Worm (Caenorhabditis elegans) whole organism, L1 larva: ENCODE measurements around the gene dolk-1.

ENCODE experiments used
- aly-2 ChIP-seq: fragments of 150-350 bp; optimal IDR thresholded peaks from 2 replicates; lab custom pipeline; 2014; ENCODE audit warnings: missing biosample characterization, missing genetic modification characterization
- egl-27 ChIP-seq, 2 experiments: fragments of 150-350 bp in 1 of 2; sonication (generic microtip); optimal IDR thresholded peaks; 3 replicates each; lab custom pipeline; 2017 to 2018; ENCODE audit warnings: missing biosample characterization in 2 of 2, missing genetic modification characterization in 2 of 2, missing genetic modification reagents in 2 of 2
- nhr-11 ChIP-seq: fragments of 150-350 bp; optimal IDR thresholded peaks from 2 replicates; lab custom pipeline; 2014; ENCODE audit warnings: missing biosample characterization, missing genetic modification characterization
- nhr-237 ChIP-seq: fragments of 150-350 bp; optimal IDR thresholded peaks from 2 replicates; lab custom pipeline; 2014; ENCODE audit warnings: missing biosample characterization, missing genetic modification characterization
- nhr-85 ChIP-seq: sonication (generic microtip); peaks from one replicate; lab custom pipeline; 2016; ENCODE audit warnings: missing genetic modification characterization, inconsistent platforms, missing compliant biosample characterization
- ztf-11 ChIP-seq, 2 experiments: sonication (generic microtip); optimal IDR thresholded peaks; 2 replicates each; lab custom pipeline; 2016 to 2017; ENCODE audit warnings: missing genetic modification characterization in 2 of 2, missing biosample characterization in 1 of 2, missing compliant biosample characterization in 1 of 2

ce11 chrIII:11936668-11937276, 3.3 kb upstream of the dolk-1 start:
- TF ChIP-seq aly-2 (no peak), nhr-85 (no peak), nhr-237 (tag; lab: Kevin White, UChicago) (no peak), nhr-11 (tag; lab: Kevin White, UChicago) (no peak), egl-27 (tag; optimal IDR thresholded peaks at IDR 0.05; lab: Kevin White, UChicago) (no peak), ztf-11 (tag; optimal IDR thresholded peaks at IDR 0.05; lab: Kevin White, UChicago) (no peak)
